Worm (Caenorhabditis elegans): ENCODE results near the gene F53C11.5.

The F53C11.5 gene

DNA sequence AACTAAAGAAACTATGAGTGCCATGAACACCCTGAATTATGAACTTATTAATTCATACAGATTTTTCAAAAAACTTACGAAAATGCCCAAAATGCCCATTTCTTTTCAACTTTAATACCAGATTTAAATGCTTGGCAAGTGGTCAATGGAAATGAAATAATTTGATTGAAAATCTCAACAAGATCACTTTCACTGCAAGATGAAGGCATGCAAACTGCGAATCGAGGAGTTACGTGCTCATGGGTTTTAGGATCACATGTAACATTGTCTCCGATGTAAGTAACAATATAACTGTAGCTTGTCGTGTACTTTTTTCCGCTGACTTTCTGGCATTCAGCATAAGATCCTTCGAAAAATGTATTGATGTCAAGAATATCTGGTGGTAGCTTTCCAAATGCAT, 6.4 kb upstream of the F53C11.5 start:
- peak in 1 of 2 experiments; percentile 97 for TF ChIP-seq unc-62 (GFP tag; optimal IDR thresholded peaks at IDR 0.05 in 1 of 2)
- no peak for TF ChIP-seq unc-62 (tag; optimal IDR thresholded peaks at IDR 0.05)
- no peak for TF ChIP-seq nhr-48 (tag; optimal IDR thresholded peaks at IDR 0.05)
- TF ChIP-seq Y75B8A.6 (GFP tag; IDR thresholded peaks at IDR 0.05) = no peak

- peak; percentile 56 for TF ChIP-seq dmd-6 (GFP tag; IDR thresholded peaks at IDR 0.05)
- no peak for TF ChIP-seq lir-3 (tag; optimal IDR thresholded peaks at IDR 0.05)
- TF ChIP-seq daf-19 (GFP tag; conservative IDR thresholded peaks at IDR 0.05) = no peak
- TF ChIP-seq mdl-1 (tag; optimal IDR thresholded peaks at IDR 0.05) = no peak
- TF ChIP-seq nhr-48 (tag; optimal IDR thresholded peaks at IDR 0.05) = no peak
- no peak for TF ChIP-seq tra-1 (GFP tag; IDR thresholded peaks at IDR 0.05)
- no peak for TF ChIP-seq egl-27 (tag; optimal IDR thresholded peaks at IDR 0.05)
- no peak for TF ChIP-seq ZK337.2 (GFP tag; IDR thresholded peaks at IDR 0.05)
- no peak for TF ChIP-seq pha-4 (GFP tag; IDR thresholded peaks at IDR 0.05)
- no peak for TF ChIP-seq pha-4 (tag; optimal IDR thresholded peaks at IDR 0.05)
- no peak for TF ChIP-seq daf-12 (tag; optimal IDR thresholded peaks at IDR 0.05)
- no peak for TF ChIP-seq sdz-12 (GFP tag; optimal IDR thresholded peaks at IDR 0.05)
- no peak for TF ChIP-seq arid-1 (GFP tag; conservative IDR thresholded peaks at IDR 0.05)
- peak; percentile 95 for TF ChIP-seq aha-1 (tag)
- no peak for TF ChIP-seq daf-16 (GFP tag; optimal IDR thresholded peaks at IDR 0.05)
- peak; percentile 74 for TF ChIP-seq daf-16 (tag; optimal IDR thresholded peaks at IDR 0.05)
- no peak for TF ChIP-seq fos-1 (tag; optimal IDR thresholded peaks at IDR 0.05)
- TF ChIP-seq F49E8.2 (tag; optimal IDR thresholded peaks at IDR 0.05; ENCODE audit: borderline replicate concordance) = no peak
- no peak for TF ChIP-seq snpc-4 (tag; optimal IDR thresholded peaks at IDR 0.05)
- no peak for TF ChIP-seq nhr-237 (tag; optimal IDR thresholded peaks at IDR 0.05)
- TF ChIP-seq pqm-1 (tag; optimal IDR thresholded peaks at IDR 0.05) = peak; percentile 12
- TF ChIP-seq ceh-28 (tag; optimal IDR thresholded peaks at IDR 0.05) = no peak
- TF ChIP-seq nhr-10 (tag; optimal IDR thresholded peaks at IDR 0.05) = peak; percentile 19
- no peak for TF ChIP-seq ces-1 (GFP tag; optimal IDR thresholded peaks at IDR 0.05)
- TF ChIP-seq lsy-2 (tag; optimal IDR thresholded peaks at IDR 0.05) = no peak
- no peak for TF ChIP-seq nhr-102 (tag; optimal IDR thresholded peaks at IDR 0.05)
- TF ChIP-seq hlh-11 (tag; optimal IDR thresholded peaks at IDR 0.05) = peak; percentile 20
- TF ChIP-seq ztf-11 (tag; optimal IDR thresholded peaks at IDR 0.05) = no peak
- peak; percentile 28 for TF ChIP-seq T20F7.1 (GFP tag; optimal IDR thresholded peaks at IDR 0.05)
- no peak for TF ChIP-seq php-3 (GFP tag; IDR thresholded peaks at IDR 0.05)
- no peak for TF ChIP-seq rbr-2 (tag; optimal IDR thresholded peaks at IDR 0.05)
- no peak for TF ChIP-seq Y75B8A.6 (GFP tag; IDR thresholded peaks at IDR 0.05)
- TF ChIP-seq T26A8.4 (GFP tag; IDR thresholded peaks at IDR 0.05) = no peak
- no peak for TF ChIP-seq nhr-6 (tag; optimal IDR thresholded peaks at IDR 0.05)
- no peak for TF ChIP-seq ceh-62 (tag; optimal IDR thresholded peaks at IDR 0.05)
- peak; percentile 55 for TF ChIP-seq nhr-77 (tag; optimal IDR thresholded peaks at IDR 0.05)
- TF ChIP-seq ceh-20 (GFP tag; IDR thresholded peaks at IDR 0.05) = no peak
- no peak for TF ChIP-seq set-16 (GFP tag; IDR thresholded peaks at IDR 0.05)
- TF ChIP-seq mxl-2 (GFP tag; conservative IDR thresholded peaks at IDR 0.05) = no peak
- no peak for TF ChIP-seq duxl-1 (tag; optimal IDR thresholded peaks at IDR 0.05; ENCODE audit: poor library complexity)
- TF ChIP-seq mep-1 (tag; optimal IDR thresholded peaks at IDR 0.05) = no peak
- TF ChIP-seq tag-97 (GFP tag; IDR thresholded peaks at IDR 0.05) = no peak
- TF ChIP-seq lin-29 (GFP tag; IDR thresholded peaks at IDR 0.05) = no peak
- TF ChIP-seq attf-4 (tag; optimal IDR thresholded peaks at IDR 0.05) = no peak
- no peak for TF ChIP-seq zag-1 (tag; optimal IDR thresholded peaks at IDR 0.05)
- TF ChIP-seq skn-1 (tag; optimal IDR thresholded peaks at IDR 0.05) = no peak
- TF ChIP-seq jun-1 (tag; optimal IDR thresholded peaks at IDR 0.05) = no peak
- TF ChIP-seq hlh-30 (tag; optimal IDR thresholded peaks at IDR 0.05; ENCODE audit: insufficient read depth) = peak; percentile 23
- TF ChIP-seq Y105C5A.15 (GFP tag; IDR thresholded peaks at IDR 0.05) = no peak
- no peak for TF ChIP-seq zfp-3 (GFP tag; conservative IDR thresholded peaks at IDR 0.05)
Observed at ce11 chrV:13782190-13782589, 5.2 kb upstream of the F53C11.5 start, which contains the start of gene decr-1.1. Gene decr-1.1 (plus strand): TSS chrV:13782399.
